Fruit fly (Drosophila melanogaster) whole organism, embryonic: ENCODE data around the gene Or7a.

Source experiments
- Ada2b ChIP-seq: fragments of 200-800 bp; sonication (Bioruptor generic); IDR thresholded peaks from 2 replicates; pipeline ENCODE4 v1.3.6; 2022; ENCODE audit warnings: missing biosample characterization, missing genetic modification characterization
- Atf3 ChIP-seq: fragments of 200-800 bp; sonication (Bioruptor generic); optimal IDR thresholded peaks from 3 replicates; lab custom pipeline; 2016; ENCODE audit warnings: missing biosample characterization, missing genetic modification characterization
- CG1024 ChIP-seq: fragments of 200-800 bp; sonication (Bioruptor generic); IDR thresholded peaks from 2 replicates; pipeline ENCODE4 v1.3.6; 2022; ENCODE audit warnings: missing biosample characterization, missing genetic modification characterization
- CG11504 ChIP-seq: fragments of 200-800 bp; sonication (Bioruptor generic); optimal IDR thresholded peaks from 3 replicates; lab custom pipeline; 2019; ENCODE audit warnings: missing biosample characterization, mild to moderate bottlenecking, missing genetic modification characterization, moderate library complexity
- CG12155 ChIP-seq: fragments of 200-800 bp; sonication (Bioruptor generic); optimal IDR thresholded peaks from 3 replicates; lab custom pipeline; 2016; ENCODE audit warnings: missing biosample characterization, missing genetic modification characterization
- CG14014 ChIP-seq: fragments of 200-800 bp; sonication (Bioruptor generic); IDR thresholded peaks from 2 replicates; pipeline ENCODE4 v1.3.6; 2022; ENCODE audit warnings: missing biosample characterization, missing genetic modification characterization
- CG14860 ChIP-seq: fragments of 200-800 bp; sonication (Bioruptor generic); IDR thresholded peaks from 3 replicates; pipeline ENCODE4 v1.3.6; 2022; ENCODE audit warnings: missing biosample characterization, missing genetic modification characterization; ENCODE audit not compliant: partially characterized antibody
- CG18011 ChIP-seq: fragments of 200-800 bp; sonication (Bioruptor generic); optimal IDR thresholded peaks from 2 replicates; lab custom pipeline; 2017; ENCODE audit warnings: missing biosample characterization, missing genetic modification characterization, mild to moderate bottlenecking, moderate library complexity, missing genotype
- CG18619 ChIP-seq: fragments of 200-800 bp; sonication (Bioruptor generic); optimal IDR thresholded peaks from 3 replicates; lab custom pipeline; 2017; ENCODE audit warnings: missing biosample characterization, mild to moderate bottlenecking, missing genetic modification characterization
- CG18764 ChIP-seq: fragments of 200-800 bp; sonication (Bioruptor generic); optimal IDR thresholded peaks from 3 replicates; lab custom pipeline; 2016; ENCODE audit warnings: missing biosample characterization, missing genetic modification characterization
- CG3995 ChIP-seq: fragments of 200-800 bp; sonication (Bioruptor generic); optimal IDR thresholded peaks from 3 replicates; lab custom pipeline; 2016; ENCODE audit warnings: missing biosample characterization, missing genetic modification characterization
- CG42726 ChIP-seq: fragments of 200-800 bp; sonication (Bioruptor generic); IDR thresholded peaks from 2 replicates; pipeline ENCODE4 v1.3.6; 2022; ENCODE audit warnings: missing biosample characterization, missing genetic modification characterization; ENCODE audit not compliant: partially characterized antibody
- CG4820 ChIP-seq: fragments of 200-800 bp; sonication (Bioruptor generic); optimal IDR thresholded peaks from 3 replicates; lab custom pipeline; 2016; ENCODE audit warnings: missing biosample characterization, missing genetic modification characterization
- CG7745 ChIP-seq: fragments of 200-800 bp; sonication (Bioruptor generic); optimal IDR thresholded peaks from 2 replicates; lab custom pipeline; 2018; ENCODE audit warnings: missing biosample characterization, mild to moderate bottlenecking, missing genetic modification characterization, moderate library complexity
- CG9215 ChIP-seq: fragments of 200-800 bp; sonication (Bioruptor generic); IDR thresholded peaks from 2 replicates; pipeline ENCODE4 v1.3.6; 2022; ENCODE audit warnings: missing biosample characterization, missing genetic modification characterization
- CHES-1-like ChIP-seq: fragments of 200-800 bp; sonication (Bioruptor generic); optimal IDR thresholded peaks from 2 replicates; lab custom pipeline; 2016; ENCODE audit warnings: missing biosample characterization, missing genetic modification characterization
- Camta ChIP-seq: fragments of 200-800 bp; sonication (Bioruptor generic); optimal IDR thresholded peaks from 2 replicates; lab custom pipeline; 2016; ENCODE audit warnings: missing biosample characterization, missing genetic modification characterization
- Dbx ChIP-seq: fragments of 200-800 bp; sonication (Bioruptor generic); IDR thresholded peaks from 3 replicates; pipeline ENCODE4 v1.3.6; 2022; ENCODE audit warnings: missing biosample characterization, missing genetic modification characterization
- Deaf1 ChIP-seq: fragments of 200-800 bp; optimal IDR thresholded peaks from 3 replicates; lab custom pipeline; 2019; ENCODE audit warnings: missing biosample characterization, mild to moderate bottlenecking, missing genetic modification characterization, moderate library complexity
- Dip2 ChIP-seq: fragments of 200-800 bp; sonication (Bioruptor generic); IDR thresholded peaks from 2 replicates; pipeline ENCODE4 v1.3.6; 2022; ENCODE audit warnings: missing biosample characterization, missing genetic modification characterization
- Gsc ChIP-seq: fragments of 200-800 bp; sonication (Bioruptor generic); IDR thresholded peaks from 2 replicates; pipeline ENCODE4 v1.3.6; 2022; ENCODE audit warnings: missing biosample characterization, missing genetic modification characterization
- Hmr ChIP-seq: fragments of 200-800 bp; sonication (Bioruptor generic); optimal IDR thresholded peaks from 3 replicates; lab custom pipeline; 2017; ENCODE audit warnings: mild to moderate bottlenecking, missing biosample characterization, missing genetic modification reagents, missing genetic modification characterization
- Lpt ChIP-seq: fragments of >200 bp; optimal IDR thresholded peaks from 2 replicates; lab custom pipeline; 2018; ENCODE audit warnings: missing biosample characterization, missing genetic modification characterization
- MESR4 ChIP-seq: fragments of 200-800 bp; sonication (Bioruptor generic); optimal IDR thresholded peaks from 2 replicates; lab custom pipeline; 2018; ENCODE audit warnings: missing biosample characterization, mild to moderate bottlenecking, missing genetic modification characterization, moderate library complexity
- Neu2 ChIP-seq: fragments of 200-800 bp; sonication (Bioruptor generic); optimal IDR thresholded peaks from 3 replicates; lab custom pipeline; 2016; ENCODE audit warnings: missing biosample characterization, missing genetic modification characterization, borderline replicate concordance
- Sry-δ ChIP-seq: fragments of 200-800 bp; sonication (Bioruptor generic); optimal IDR thresholded peaks from 2 replicates; lab custom pipeline; 2016; ENCODE audit warnings: missing biosample characterization, missing genetic modification characterization
- Xrp1 ChIP-seq: fragments of 200-800 bp; sonication (Bioruptor generic); IDR thresholded peaks from 2 replicates; pipeline ENCODE4 v1.3.6; 2022; ENCODE audit warnings: missing biosample characterization, missing genetic modification characterization
- ase ChIP-seq: fragments of 200-800 bp; sonication (Bioruptor generic); IDR thresholded peaks from 3 replicates; pipeline ENCODE4 v1.3.6; 2022; ENCODE audit warnings: missing biosample characterization, missing genetic modification characterization
- bbx ChIP-seq: fragments of 200-800 bp; sonication (Bioruptor generic); IDR thresholded peaks from 2 replicates; pipeline ENCODE4 v1.3.6; 2022; ENCODE audit warnings: missing biosample characterization, missing genetic modification characterization; ENCODE audit not compliant: partially characterized antibody
- chif ChIP-seq, 2 experiments: fragments of 200-800 bp; sonication (Bioruptor generic); optimal IDR thresholded peaks; 3 replicates each; lab custom pipeline; 2016; ENCODE audit warnings: missing biosample characterization in 2 of 2, missing genetic modification characterization in 2 of 2
- chm ChIP-seq: fragments of 200-800 bp; sonication (Bioruptor generic); IDR thresholded peaks from 2 replicates; pipeline ENCODE4 v1.3.6; 2022; ENCODE audit warnings: missing biosample characterization, missing genetic modification characterization
- ci ChIP-seq: fragments of 200-800 bp; sonication (Bioruptor generic); IDR thresholded peaks from 3 replicates; pipeline ENCODE4 v1.3.6; 2022; ENCODE audit warnings: missing biosample characterization, missing genetic modification characterization
- crp ChIP-seq, 2 experiments: fragments of 200-800 bp; sonication (Bioruptor generic); optimal IDR thresholded peaks; 2 replicates in 1 of 2; 3 replicates in 1 of 2; lab custom pipeline; 2017; ENCODE audit warnings: missing biosample characterization in 2 of 2, missing genetic modification characterization in 2 of 2, mild to moderate bottlenecking in 1 of 2, moderate library complexity in 1 of 2
- esg ChIP-seq: fragments of 200-800 bp; sonication (Bioruptor generic); conservative IDR thresholded peaks from 2 replicates; pipeline ENCODE4 v1.3.6; 2022; ENCODE audit warnings: missing biosample characterization, missing genetic modification characterization
- ewg ChIP-seq: fragments of 200-800 bp; sonication (Bioruptor generic); optimal IDR thresholded peaks from 3 replicates; lab custom pipeline; 2017; ENCODE audit warnings: mild to moderate bottlenecking, missing biosample characterization, missing genetic modification reagents, missing genetic modification characterization
- fd64A ChIP-seq: fragments of 200-800 bp; sonication (Bioruptor generic); optimal IDR thresholded peaks from 3 replicates; lab custom pipeline; 2018; ENCODE audit warnings: missing biosample characterization, mild to moderate bottlenecking, missing genetic modification characterization
- fd96Cb ChIP-seq: fragments of 200-800 bp; sonication (Bioruptor generic); optimal IDR thresholded peaks from 2 replicates; lab custom pipeline; 2018; ENCODE audit warnings: missing biosample characterization, mild to moderate bottlenecking, missing genetic modification characterization, moderate library complexity
- grau ChIP-seq: fragments of 200-800 bp; optimal IDR thresholded peaks from 3 replicates; lab custom pipeline; 2019; ENCODE audit warnings: missing biosample characterization, mild to moderate bottlenecking, missing genetic modification characterization, moderate library complexity
- gsb ChIP-seq: fragments of 200-800 bp; sonication (Bioruptor generic); IDR thresholded peaks from 2 replicates; pipeline ENCODE4 v1.3.6; 2022; ENCODE audit warnings: missing biosample characterization, missing genetic modification characterization
- gt ChIP-seq: fragments of 200-800 bp; sonication (Bioruptor generic); IDR thresholded peaks from 2 replicates; pipeline ENCODE4 v1.3.6; 2022; ENCODE audit warnings: missing biosample characterization, missing genetic modification characterization
- hb ChIP-seq: fragments of 200-800 bp; sonication (Bioruptor generic); IDR thresholded peaks from 3 replicates; pipeline ENCODE4 v1.3.6; 2022; ENCODE audit warnings: missing biosample characterization, missing genetic modification characterization; ENCODE audit not compliant: partially characterized antibody
- her ChIP-seq: fragments of 200-800 bp; sonication (Bioruptor generic); optimal IDR thresholded peaks from 2 replicates; lab custom pipeline; 2016; ENCODE audit warnings: missing biosample characterization, missing genetic modification characterization
- odd ChIP-seq: fragments of 200-800 bp; sonication (Bioruptor generic); optimal IDR thresholded peaks from 2 replicates; lab custom pipeline; 2017; ENCODE audit warnings: missing biosample characterization, mild to moderate bottlenecking, missing genetic modification characterization
- rib ChIP-seq: fragments of 200-800 bp; sonication (Bioruptor generic); IDR thresholded peaks from 2 replicates; pipeline ENCODE4 v1.3.6; 2022; ENCODE audit warnings: missing biosample characterization, missing genetic modification characterization
- salm ChIP-seq: fragments of 200-800 bp; sonication (Bioruptor generic); optimal IDR thresholded peaks from 2 replicates; lab custom pipeline; 2018; ENCODE audit warnings: missing biosample characterization, mild to moderate bottlenecking, missing genetic modification characterization
- slp2 ChIP-seq: fragments of 200-800 bp; sonication (Bioruptor generic); optimal IDR thresholded peaks from 2 replicates; lab custom pipeline; 2016; ENCODE audit warnings: missing biosample characterization, missing genetic modification characterization
- tup ChIP-seq: fragments of 200-800 bp; sonication (Bioruptor generic); optimal IDR thresholded peaks from 2 replicates; lab custom pipeline; 2016; ENCODE audit warnings: missing biosample characterization, mild to moderate bottlenecking, missing genetic modification characterization, moderate library complexity
- tx ChIP-seq: fragments of 200-800 bp; sonication (Bioruptor generic); optimal IDR thresholded peaks from 2 replicates; lab custom pipeline; 2016; ENCODE audit warnings: missing biosample characterization, missing genetic modification characterization
- zfh2 ChIP-seq: fragments of 200-800 bp; sonication (Bioruptor generic); optimal IDR thresholded peaks from 2 replicates; lab custom pipeline; 2016; ENCODE audit warnings: missing biosample characterization, missing genetic modification characterization

The Or7a gene

DNA sequence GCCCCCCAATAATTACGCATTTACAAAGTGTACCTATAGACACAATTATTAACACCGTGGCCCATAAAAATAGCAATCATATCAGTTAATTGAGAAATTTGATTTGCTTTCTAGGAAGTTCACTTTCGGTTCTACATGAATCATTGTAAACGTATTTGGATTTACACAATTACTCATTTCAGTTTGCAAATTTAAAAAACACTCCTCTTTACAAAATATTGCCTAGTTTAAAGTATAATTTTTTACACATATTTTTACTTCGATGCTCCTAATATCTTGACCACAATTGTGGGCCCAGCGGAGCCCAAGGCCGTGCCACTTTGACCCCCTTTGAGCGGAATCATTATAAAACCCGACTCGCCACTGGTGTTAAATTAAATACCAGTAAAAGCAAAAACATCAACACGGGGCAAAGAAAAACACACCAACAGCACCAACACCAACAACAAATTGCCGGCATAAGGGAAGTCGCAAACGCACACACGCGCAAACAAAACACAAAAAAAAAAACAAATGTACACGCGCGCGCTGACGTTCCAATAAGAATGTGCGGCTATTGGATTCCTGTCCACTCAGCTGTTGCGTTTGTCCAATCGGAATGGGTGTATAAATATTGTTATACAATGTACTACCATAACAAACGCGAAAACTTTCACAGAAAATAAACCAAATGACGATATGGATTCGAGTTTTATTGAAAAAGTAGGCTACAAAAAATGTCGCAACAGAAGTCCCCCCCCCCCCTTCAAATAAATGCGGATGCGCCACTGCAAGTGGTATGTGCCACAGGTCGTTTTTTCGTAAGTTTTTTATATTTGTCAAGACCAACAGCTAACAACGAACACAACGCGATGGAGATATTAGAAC is 50.8 kb downstream of the Or7a start (continued):
- peak; percentile 26 for TF ChIP-seq tx (GFP tag; lab: Kevin White, UChicago)
- 0 out of 2 replicates have a peak, but pooled peaks have one; percentile 33 for TF ChIP-seq gsb (GFP tag; lab: Robert Waterston, UW)
- TF ChIP-seq grau (tag; lab: Kevin White, UChicago), result peak; percentile 79
- peak; percentile 75 for TF ChIP-seq Hmr (GFP tag; lab: Kevin White, UChicago)
- TF ChIP-seq hb (GFP tag; lab: Robert Waterston, UW), result no peak
- peak; percentile 66 for TF ChIP-seq CG11504 (tag; lab: Kevin White, UChicago)
- TF ChIP-seq ase (GFP tag; lab: Robert Waterston, UW), result no peak
- peak; percentile 0 for TF ChIP-seq CG18011 (GFP tag; lab: Kevin White, UChicago)
- no peak for TF ChIP-seq Atf3 (GFP tag; lab: Kevin White, UChicago)
- peak; percentile 11 for TF ChIP-seq Camta
- no peak for TF ChIP-seq CG1024 (GFP tag; lab: Robert Waterston, UW)
- TF ChIP-seq Gsc, result no peak
- TF ChIP-seq Lpt (GFP tag; lab: Kevin White, UChicago), result no peak
- peak; percentile 30; the same call in 1 of the 2 replicates for TF ChIP-seq CG9215 (GFP tag; lab: Robert Waterston, UW)
- TF ChIP-seq Dip2, result no peak
- TF ChIP-seq esg (GFP tag; lab: Robert Waterston, UW), result peak; percentile 64
- no peak for TF ChIP-seq MESR4 (GFP tag; lab: Kevin White, UChicago)
- TF ChIP-seq crp (GFP tag; optimal IDR thresholded peaks at IDR 0.05; lab: Kevin White, UChicago), result peak in 1 of 2 experiments; percentile 16
- peak; percentile 31 for TF ChIP-seq CHES-1-like (GFP tag; lab: Kevin White, UChicago)
- peak; percentile 12 for TF ChIP-seq salm (tag; lab: Kevin White, UChicago)
- TF ChIP-seq Neu2 (GFP tag; lab: Kevin White, UChicago), result no peak
- peak; percentile 41 for TF ChIP-seq CG12155 (GFP tag; lab: Kevin White, UChicago)
- no peak for TF ChIP-seq CG7745 (tag; lab: Kevin White, UChicago)
- TF ChIP-seq ci (GFP tag; lab: Robert Waterston, UW), result peak; percentile 22; the same call in 1 of the 3 replicates
- no peak for TF ChIP-seq CG14860 (GFP tag; lab: Robert Waterston, UW)
- no peak for TF ChIP-seq rib (GFP tag; lab: Robert Waterston, UW)
- peak; percentile 50 for TF ChIP-seq zfh2 (GFP tag; lab: Kevin White, UChicago)
- TF ChIP-seq CG18764 (GFP tag; lab: Kevin White, UChicago), result no peak
- peak; percentile 3 for TF ChIP-seq Sry-δ
- peak; percentile 52 for TF ChIP-seq Ada2b (GFP tag; lab: Robert Waterston, UW)
- peak; percentile 52 for TF ChIP-seq CG18619 (GFP tag; lab: Kevin White, UChicago)
- TF ChIP-seq her, result peak; percentile 52
- TF ChIP-seq gt (GFP tag; lab: Robert Waterston, UW), result no peak
- no peak for TF ChIP-seq CG4820 (GFP tag; lab: Kevin White, UChicago)
- peak; percentile 54 for TF ChIP-seq fd96Cb (tag; lab: Kevin White, UChicago)
- no peak for TF ChIP-seq CG3995 (GFP tag; lab: Kevin White, UChicago)
- peak; percentile 37 for TF ChIP-seq Deaf1 (tag; lab: Kevin White, UChicago)
- no peak for TF ChIP-seq tup (GFP tag; lab: Kevin White, UChicago)
- TF ChIP-seq Dbx (GFP tag; lab: Robert Waterston, UW), result peak; percentile 55; the same call in 1 of the 3 replicates
- peak; percentile 74 for TF ChIP-seq CG14014 (GFP tag; lab: Robert Waterston, UW)
- peak; percentile 58; the same call in 1 of the 2 replicates for TF ChIP-seq Xrp1 (GFP tag; lab: Robert Waterston, UW)
- TF ChIP-seq chm (GFP tag; lab: Robert Waterston, UW), result peak; percentile 24; the same call in 1 of the 2 replicates
- peak; percentile 66 for TF ChIP-seq odd
- no peak for TF ChIP-seq bbx
- TF ChIP-seq slp2, result no peak
- no peak for TF ChIP-seq ewg
- TF ChIP-seq CG42726, result no peak
- peak; percentile 28 to 32 for TF ChIP-seq chif (GFP tag; optimal IDR thresholded peaks at IDR 0.05; lab: Kevin White, UChicago)
- no peak for TF ChIP-seq fd64A (GFP tag; lab: Kevin White, UChicago)
